Fruit fly (Drosophila melanogaster) whole organism, embryonic: Measurements from ENCODE around the gene CG3984.

Experiments
- Aef1 ChIP-seq: fragments of 200-800 bp; sonication (Bioruptor generic); IDR thresholded peaks from 3 replicates; pipeline ENCODE4 v1.3.6; 2022; ENCODE audit warnings: missing biosample characterization, missing genetic modification characterization
- B-H2 ChIP-seq: fragments of 200-800 bp; sonication (Bioruptor generic); optimal IDR thresholded peaks from 2 replicates; lab custom pipeline; 2018; ENCODE audit warnings: missing biosample characterization, mild to moderate bottlenecking, missing genetic modification characterization
- Bgb ChIP-seq: fragments of 200-800 bp; sonication (Bioruptor generic); IDR thresholded peaks from 2 replicates; pipeline ENCODE4 v1.3.6; 2022; ENCODE audit warnings: missing biosample characterization, missing genetic modification characterization; ENCODE audit not compliant: partially characterized antibody
- CG13775 ChIP-seq: fragments of 200-800 bp; sonication (Bioruptor generic); optimal IDR thresholded peaks from 3 replicates; lab custom pipeline; 2017; ENCODE audit warnings: missing biosample characterization, mild to moderate bottlenecking, missing genetic modification characterization
- CG1602 ChIP-seq: fragments of 200-800 bp; sonication (Bioruptor generic); optimal IDR thresholded peaks from 3 replicates; lab custom pipeline; 2016; ENCODE audit warnings: missing biosample characterization, missing genetic modification characterization
- CG17361 ChIP-seq: fragments of 200-800 bp; sonication (Bioruptor generic); IDR thresholded peaks from 3 replicates; pipeline ENCODE4 v1.3.6; 2022; ENCODE audit warnings: missing biosample characterization, missing genetic modification characterization
- CG2129 ChIP-seq: fragments of 200-800 bp; sonication (Bioruptor generic); IDR thresholded peaks from 2 replicates; pipeline ENCODE4 v1.3.6; 2022; ENCODE audit warnings: missing biosample characterization, missing genetic modification characterization; ENCODE audit not compliant: partially characterized antibody
- CG2875 ChIP-seq: fragments of 200-800 bp; sonication (Bioruptor generic); optimal IDR thresholded peaks from 2 replicates; lab custom pipeline; 2017; ENCODE audit warnings: missing biosample characterization, mild to moderate bottlenecking, missing genetic modification characterization, missing genetic modification reagents
- CG2889 ChIP-seq: fragments of 200-800 bp; sonication (Bioruptor generic); IDR thresholded peaks from 3 replicates; pipeline ENCODE4 v1.3.6; 2022; ENCODE audit warnings: missing biosample characterization, missing genetic modification characterization
- CG32767 ChIP-seq: fragments of 200-800 bp; sonication (Bioruptor generic); IDR thresholded peaks from 2 replicates; pipeline ENCODE4 v1.3.6; 2022; ENCODE audit warnings: missing biosample characterization, missing genetic modification characterization
- CG3281 ChIP-seq: fragments of 200-800 bp; sonication (Bioruptor generic); optimal IDR thresholded peaks from 3 replicates; lab custom pipeline; 2017; ENCODE audit warnings: missing biosample characterization, mild to moderate bottlenecking, missing genetic modification characterization
- CG3726 ChIP-seq: fragments of 200-800 bp; sonication (Bioruptor generic); IDR thresholded peaks from 3 replicates; pipeline ENCODE4, ENCODE4 v1.3.6; 2022; ENCODE audit warnings: missing biosample characterization, missing genetic modification characterization
- CG42726 ChIP-seq: fragments of 200-800 bp; sonication (Bioruptor generic); IDR thresholded peaks from 2 replicates; pipeline ENCODE4 v1.3.6; 2022; ENCODE audit warnings: missing biosample characterization, missing genetic modification characterization; ENCODE audit not compliant: partially characterized antibody
- CG4360 ChIP-seq: fragments of 200-800 bp; sonication (Bioruptor generic); IDR thresholded peaks from 2 replicates; pipeline ENCODE4 v1.3.6; 2022; ENCODE audit warnings: missing biosample characterization, missing genetic modification characterization
- CG5180 ChIP-seq: fragments of 200-800 bp; sonication (Bioruptor generic); optimal IDR thresholded peaks from 3 replicates; lab custom pipeline; 2017; ENCODE audit warnings: missing biosample characterization, missing genetic modification characterization, mild to moderate bottlenecking, moderate library complexity, missing genetic modification reagents
- CG5953 ChIP-seq: fragments of 200-800 bp; sonication (Bioruptor generic); IDR thresholded peaks from 2 replicates; pipeline ENCODE4 v1.3.6; 2022; ENCODE audit warnings: missing biosample characterization, missing genetic modification characterization
- CG6791 ChIP-seq: fragments of 200-800 bp; sonication (Bioruptor generic); IDR thresholded peaks from 3 replicates; pipeline ENCODE4 v1.3.6; 2022; ENCODE audit warnings: missing biosample characterization, missing genetic modification characterization; ENCODE audit not compliant: partially characterized antibody
- CG6813 ChIP-seq: fragments of 200-800 bp; sonication (Bioruptor generic); optimal IDR thresholded peaks from 2 replicates; lab custom pipeline; 2017; ENCODE audit warnings: missing biosample characterization, missing genetic modification characterization, mild to moderate bottlenecking, moderate library complexity, missing genetic modification reagents
- CG6854 ChIP-seq: fragments of 200-800 bp; sonication (Bioruptor generic); optimal IDR thresholded peaks from 3 replicates; lab custom pipeline; 2017; ENCODE audit warnings: missing biosample characterization, mild to moderate bottlenecking, missing genetic modification characterization
- CG7556 ChIP-seq: fragments of 200-800 bp; sonication (Bioruptor generic); optimal IDR thresholded peaks from 2 replicates; lab custom pipeline; 2017; ENCODE audit warnings: missing biosample characterization, mild to moderate bottlenecking, missing genetic modification characterization
- CG7786 ChIP-seq: fragments of 200-800 bp; sonication (Bioruptor generic); optimal IDR thresholded peaks from 2 replicates; lab custom pipeline; 2016; ENCODE audit warnings: missing biosample characterization, missing genetic modification characterization
- CG8388 ChIP-seq: fragments of 200-800 bp; sonication (Bioruptor generic); optimal IDR thresholded peaks from 2 replicates; lab custom pipeline; 2019; ENCODE audit warnings: missing biosample characterization, mild to moderate bottlenecking, missing genetic modification characterization, moderate library complexity
- CG8924 ChIP-seq: fragments of 200-800 bp; optimal IDR thresholded peaks from 3 replicates; lab custom pipeline; 2019; ENCODE audit warnings: missing biosample characterization, mild to moderate bottlenecking, missing genetic modification characterization, moderate library complexity
- CG9797 ChIP-seq: fragments of 200-800 bp; sonication (Bioruptor generic); optimal IDR thresholded peaks from 3 replicates; lab custom pipeline; 2018; ENCODE audit warnings: missing biosample characterization, mild to moderate bottlenecking, missing genetic modification characterization
- Dref ChIP-seq: fragments of 200-800 bp; sonication (Bioruptor generic); IDR thresholded peaks from 2 replicates; pipeline ENCODE4 v1.3.6; 2022; ENCODE audit warnings: missing biosample characterization, missing genetic modification characterization
- Eip74EF ChIP-seq, 2 experiments: fragments of 200-800 bp in 1 of 2; fragments of >200 bp in 1 of 2; sonication (Bioruptor generic) in 1 of 2; optimal IDR thresholded peaks; 2 replicates each; lab custom pipeline; 2017 to 2019; ENCODE audit warnings: missing biosample characterization in 2 of 2, missing genetic modification characterization in 2 of 2, mild to moderate bottlenecking in 1 of 2, moderate library complexity in 1 of 2
- H2.0 ChIP-seq: fragments of 200-800 bp; sonication (Bioruptor generic); IDR thresholded peaks from 2 replicates; pipeline ENCODE4 v1.3.6; 2022; ENCODE audit warnings: missing biosample characterization, missing genetic modification characterization
- HHEX ChIP-seq: fragments of 200-800 bp; sonication (Bioruptor generic); optimal IDR thresholded peaks from 3 replicates; lab custom pipeline; 2017; ENCODE audit warnings: missing biosample characterization, mild to moderate bottlenecking, missing genetic modification characterization, missing genetic modification reagents
- HLH4C ChIP-seq: fragments of 200-800 bp; sonication (Bioruptor generic); IDR thresholded peaks from 3 replicates; pipeline ENCODE4 v1.3.6; 2022; ENCODE audit warnings: missing biosample characterization, missing genetic modification characterization; ENCODE audit not compliant: partially characterized antibody
- MBD-R2 ChIP-seq: fragments of 200-800 bp; sonication (Bioruptor generic); IDR thresholded peaks from 2 replicates; pipeline ENCODE4 v1.3.6; 2022; ENCODE audit warnings: missing biosample characterization, missing genetic modification characterization
- Med ChIP-seq: fragments of 200-800 bp; sonication (Bioruptor generic); peaks from one replicate; lab custom pipeline; 2016; ENCODE audit warnings: missing biosample characterization, missing genetic modification characterization, mild to moderate bottlenecking, inconsistent platforms, moderate library complexity
- Nf-YB ChIP-seq: fragments of 200-800 bp; sonication (Bioruptor generic); optimal IDR thresholded peaks from 3 replicates; lab custom pipeline; 2019; ENCODE audit warnings: missing biosample characterization, mild to moderate bottlenecking, missing genetic modification characterization, moderate library complexity
- NfI ChIP-seq: fragments of 200-800 bp; sonication (Bioruptor generic); optimal IDR thresholded peaks from 3 replicates; lab custom pipeline; 2018; ENCODE audit warnings: missing biosample characterization, mild to moderate bottlenecking, missing genetic modification characterization, moderate library complexity
- Opbp ChIP-seq: fragments of 200-800 bp; sonication (Bioruptor generic); IDR thresholded peaks from 3 replicates; pipeline ENCODE4 v1.3.6; 2022; ENCODE audit warnings: missing biosample characterization, missing genetic modification characterization; ENCODE audit not compliant: partially characterized antibody
- Ssrp ChIP-seq: fragments of 200-800 bp; sonication (Bioruptor generic); optimal IDR thresholded peaks from 2 replicates; lab custom pipeline; 2018; ENCODE audit warnings: missing biosample characterization, mild to moderate bottlenecking, missing genetic modification characterization, moderate library complexity
- Xbp1 ChIP-seq: fragments of 200-800 bp; sonication (Bioruptor generic); optimal IDR thresholded peaks from 3 replicates; lab custom pipeline; 2016; ENCODE audit warnings: missing biosample characterization, mild to moderate bottlenecking, missing genetic modification characterization
- az2 ChIP-seq: fragments of 200-800 bp; sonication (Bioruptor generic); optimal IDR thresholded peaks from 3 replicates; lab custom pipeline; 2016; ENCODE audit warnings: missing biosample characterization, missing genetic modification characterization
- ems ChIP-seq: fragments of 200-800 bp; sonication (Bioruptor generic); optimal IDR thresholded peaks from 3 replicates; lab custom pipeline; 2016; ENCODE audit warnings: missing biosample characterization, missing genetic modification characterization
- en ChIP-seq: fragments of 200-800 bp; sonication (Bioruptor generic); optimal IDR thresholded peaks from 2 replicates; lab custom pipeline; 2016; ENCODE audit warnings: missing biosample characterization, missing genetic modification characterization
- esg ChIP-seq: fragments of 200-800 bp; sonication (Bioruptor generic); conservative IDR thresholded peaks from 2 replicates; pipeline ENCODE4 v1.3.6; 2022; ENCODE audit warnings: missing biosample characterization, missing genetic modification characterization
- eyg ChIP-seq: fragments of 200-800 bp; sonication (Bioruptor generic); optimal IDR thresholded peaks from 3 replicates; lab custom pipeline; 2016; ENCODE audit warnings: missing biosample characterization, missing genetic modification characterization
- lmd ChIP-seq: fragments of 200-800 bp; sonication (Bioruptor generic); IDR thresholded peaks from 2 replicates; pipeline ENCODE4 v1.3.6; 2022; ENCODE audit warnings: missing biosample characterization, missing genetic modification characterization
- pum ChIP-seq: fragments of 200-800 bp; sonication (Bioruptor generic); optimal IDR thresholded peaks from 2 replicates; lab custom pipeline; 2016; ENCODE audit warnings: missing biosample characterization, missing genetic modification characterization
- pzg ChIP-seq: fragments of 200-800 bp; sonication (Bioruptor generic); optimal IDR thresholded peaks from 3 replicates; lab custom pipeline; 2018; ENCODE audit warnings: missing biosample characterization, mild to moderate bottlenecking, missing genetic modification characterization, moderate library complexity
- rib ChIP-seq: fragments of 200-800 bp; sonication (Bioruptor generic); IDR thresholded peaks from 2 replicates; pipeline ENCODE4 v1.3.6; 2022; ENCODE audit warnings: missing biosample characterization, missing genetic modification characterization
- sens-2 ChIP-seq: fragments of 200-800 bp; sonication (Bioruptor generic); IDR thresholded peaks from 2 replicates; pipeline ENCODE4 v1.3.6; 2022; ENCODE audit warnings: missing biosample characterization, missing genetic modification characterization
- tup ChIP-seq: fragments of 200-800 bp; sonication (Bioruptor generic); optimal IDR thresholded peaks from 2 replicates; lab custom pipeline; 2016; ENCODE audit warnings: missing biosample characterization, mild to moderate bottlenecking, missing genetic modification characterization, moderate library complexity
- vfl ChIP-seq: fragments of 200-800 bp; sonication (Bioruptor generic); optimal IDR thresholded peaks from 2 replicates; lab custom pipeline; 2016; ENCODE audit warnings: missing biosample characterization, missing genetic modification characterization
- vnd ChIP-seq: fragments of 200-800 bp; sonication (Bioruptor generic); IDR thresholded peaks from 3 replicates; pipeline ENCODE4 v1.3.6; 2022; ENCODE audit warnings: missing biosample characterization, missing genetic modification characterization; ENCODE audit not compliant: partially characterized antibody
- zfh2 ChIP-seq: fragments of 200-800 bp; sonication (Bioruptor generic); optimal IDR thresholded peaks from 2 replicates; lab custom pipeline; 2016; ENCODE audit warnings: missing biosample characterization, missing genetic modification characterization

Gene CG3984

DNA sequence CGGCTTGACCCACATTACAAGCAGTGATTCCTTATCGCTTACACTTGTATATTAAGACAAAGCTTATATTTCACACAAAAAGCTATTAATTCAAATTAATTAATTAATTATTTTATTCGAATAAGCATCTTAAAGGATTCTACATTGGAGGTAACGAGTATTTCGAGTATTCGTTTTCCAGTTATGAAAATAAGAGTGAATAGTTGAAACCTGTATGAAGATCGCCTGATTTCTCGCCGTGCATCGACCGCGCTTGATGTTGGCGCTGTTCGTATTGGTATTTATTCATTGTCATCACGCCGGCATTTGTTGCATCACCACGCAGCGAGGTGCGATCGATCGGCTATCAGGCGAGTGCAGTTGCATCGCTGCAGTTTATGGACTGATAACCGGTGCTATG, 8.5 kb downstream of the CG3984 start (continued):
- peak; percentile 11 for TF ChIP-seq az2
- no peak for TF ChIP-seq B-H2 (GFP tag; lab: Kevin White, UChicago)
- TF ChIP-seq CG2889 (GFP tag; lab: Robert Waterston, UW) = peak; percentile 57; the same call in 1 of the 3 replicates
- TF ChIP-seq CG6813 = peak; percentile 49
- no peak for TF ChIP-seq sens-2 (GFP tag; lab: Robert Waterston, UW)
- TF ChIP-seq NfI (GFP tag; lab: Kevin White, UChicago) = peak; percentile 36
- no peak for TF ChIP-seq CG2129 (GFP tag; lab: Robert Waterston, UW)
- TF ChIP-seq CG8924 (tag; lab: Kevin White, UChicago) = peak; percentile 3
- peak; percentile 43 for TF ChIP-seq Xbp1 (GFP tag; lab: Kevin White, UChicago)
- peak; percentile 24 for TF ChIP-seq Ssrp (tag; lab: Kevin White, UChicago)
- no peak for TF ChIP-seq pum (GFP tag; lab: Kevin White, UChicago)
- no peak for TF ChIP-seq CG4360 (GFP tag; lab: Robert Waterston, UW)
- TF ChIP-seq tup (GFP tag; lab: Kevin White, UChicago) = no peak
- no peak for TF ChIP-seq CG7786 (GFP tag; lab: Kevin White, UChicago)
- TF ChIP-seq CG5180 = peak; percentile 58
- peak; percentile 54 for TF ChIP-seq CG8388 (GFP tag; lab: Kevin White, UChicago)
- TF ChIP-seq CG5953 (GFP tag; lab: Robert Waterston, UW) = no peak
- no peak for TF ChIP-seq HLH4C
- TF ChIP-seq Dref (GFP tag; lab: Robert Waterston, UW) = no peak
- TF ChIP-seq vnd = no peak
- TF ChIP-seq CG17361 (GFP tag; lab: Robert Waterston, UW) = peak; percentile 68
- no peak for TF ChIP-seq eyg
- peak; percentile 37 for TF ChIP-seq CG7556
- no peak for TF ChIP-seq CG42726 (GFP tag; lab: Robert Waterston, UW)
- TF ChIP-seq Aef1 (GFP tag; lab: Robert Waterston, UW) = peak; percentile 29; the same call in 2 of the 3 replicates
- no peak for TF ChIP-seq CG3726 (GFP tag; lab: Robert Waterston, UW)
- peak; percentile 47 for TF ChIP-seq CG2875
- no peak for TF ChIP-seq rib (GFP tag; lab: Robert Waterston, UW)
- TF ChIP-seq CG1602 (GFP tag; lab: Kevin White, UChicago) = peak; percentile 5
- no peak for TF ChIP-seq CG9797
- TF ChIP-seq zfh2 (GFP tag; lab: Kevin White, UChicago) = no peak
- no peak for TF ChIP-seq pzg
- TF ChIP-seq Eip74EF (GFP tag; optimal IDR thresholded peaks at IDR 0.05; lab: Kevin White, UChicago) = peak in 1 of 2 experiments; percentile 61
- peak; percentile 28 for TF ChIP-seq ems (GFP tag; lab: Kevin White, UChicago)
- no peak for TF ChIP-seq Bgb
- no peak for TF ChIP-seq CG6791
- TF ChIP-seq MBD-R2 (GFP tag; lab: Robert Waterston, UW) = no peak; the same call in 1 of the 2 replicates
- no peak for TF ChIP-seq en (GFP tag; lab: Kevin White, UChicago)
- peak; percentile 2 for TF ChIP-seq CG13775 (GFP tag; lab: Kevin White, UChicago)
- TF ChIP-seq CG6854 (GFP tag; lab: Kevin White, UChicago) = no peak
- TF ChIP-seq Med (GFP tag; lab: Kevin White, UChicago) = peak; percentile 86
- TF ChIP-seq lmd = peak; percentile 56; the same call in 1 of the 2 replicates
- no peak for TF ChIP-seq Opbp
- no peak for TF ChIP-seq vfl (GFP tag; lab: Kevin White, UChicago)
- peak; percentile 27 for TF ChIP-seq HHEX (GFP tag; lab: Kevin White, UChicago)
- TF ChIP-seq H2.0 (GFP tag; lab: Robert Waterston, UW) = peak; percentile 48; the same call in 1 of the 2 replicates
- TF ChIP-seq CG3281 (GFP tag; lab: Kevin White, UChicago) = peak; percentile 17
- TF ChIP-seq CG32767 (GFP tag; lab: Robert Waterston, UW) = no peak; the same call in 1 of the 2 replicates
- TF ChIP-seq esg = peak; percentile 24; the same call in 1 of the 2 replicates
- TF ChIP-seq Nf-YB (GFP tag; lab: Kevin White, UChicago) = no peak
